Fruit fly (Drosophila melanogaster): ENCODE results near the gene CG2983.

Gene CG2983

DNA sequence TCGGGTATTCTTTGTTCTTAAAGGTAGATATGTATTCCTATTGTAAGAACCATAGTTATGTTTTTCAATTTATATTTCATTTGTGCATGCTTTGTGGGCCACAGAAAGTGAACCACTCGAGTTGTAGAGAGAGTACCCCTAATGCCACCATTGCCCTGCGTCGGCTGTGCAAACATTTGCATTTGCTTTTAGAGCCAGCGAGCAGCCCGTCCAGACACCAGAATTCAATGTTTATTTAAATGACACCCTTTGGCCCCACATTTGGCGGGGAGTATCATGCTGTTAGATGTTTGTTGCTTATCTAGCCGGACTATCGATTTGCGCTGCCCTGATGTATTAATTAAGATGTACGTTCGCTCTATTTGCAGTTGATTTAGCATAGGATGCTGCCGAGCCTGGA, 17.2 kb downstream of the CG2983 start:
- TF ChIP-seq otp (GFP tag; IDR thresholded peaks at IDR 0.05) (peak; percentile 66; the same call in 1 of the 3 replicates), E2f2 (GFP tag; IDR thresholded peaks at IDR 0.05) (0 out of 2 replicates have a peak, but pooled peaks have one; percentile 10), CG12659 (GFP tag; optimal IDR thresholded peaks at IDR 0.05) (peak; percentile 24), YL-1 (GFP tag; optimal IDR thresholded peaks at IDR 0.05) (no peak), CG6254 (GFP tag; optimal IDR thresholded peaks at IDR 0.05) (peak; percentile 22), CG3407 (GFP tag; optimal IDR thresholded peaks at IDR 0.05) (peak; percentile 20), hkb (optimal IDR thresholded peaks at IDR 0.05) (no peak), hkb (GFP tag; IDR thresholded peaks at IDR 0.05) (peak; percentile 50), onecut (GFP tag; IDR thresholded peaks at IDR 0.05) (peak; percentile 42; the same call in 1 of the 2 replicates), CG5180 (GFP tag; optimal IDR thresholded peaks at IDR 0.05) (peak; percentile 25), Asciz (GFP tag; optimal IDR thresholded peaks at IDR 0.05) (peak; percentile 50), CG1603 (tag; optimal IDR thresholded peaks at IDR 0.05) (peak; percentile 48), CG7839 (tag; optimal IDR thresholded peaks at IDR 0.05) (peak; percentile 2), mirr (GFP tag; optimal IDR thresholded peaks at IDR 0.05) (peak; percentile 14), CG15601 (tag; optimal IDR thresholded peaks at IDR 0.05) (peak; percentile 16), Awh (GFP tag; IDR thresholded peaks at IDR 0.05) (peak; percentile 24; the same call in 1 of the 2 replicates), odd (GFP tag; optimal IDR thresholded peaks at IDR 0.05) (peak; percentile 55), unpg (GFP tag; optimal IDR thresholded peaks at IDR 0.05) (peak; percentile 16), CG14014 (GFP tag; IDR thresholded peaks at IDR 0.05) (peak; percentile 11; the same call in 1 of the 2 replicates), CG33557 (GFP tag; optimal IDR thresholded peaks at IDR 0.05) (peak; percentile 21), CG10431 (GFP tag; optimal IDR thresholded peaks at IDR 0.05) (peak; percentile 29), Rfx (GFP tag; IDR thresholded peaks at IDR 0.05) (no peak), Sox100B (GFP tag; optimal IDR thresholded peaks at IDR 0.05) (peak; percentile 21), PHDP (tag; optimal IDR thresholded peaks at IDR 0.05) (peak; percentile 24), CG15696 (tag; optimal IDR thresholded peaks at IDR 0.05) (peak; percentile 2), HLH3B (GFP tag; IDR thresholded peaks at IDR 0.05) (peak; percentile 18; the same call in 1 of the 2 replicates), D (optimal IDR thresholded peaks at IDR 0.05) (no peak), D (GFP tag; optimal IDR thresholded peaks at IDR 0.05) (peak; percentile 4), CG10274 (GFP tag; optimal IDR thresholded peaks at IDR 0.05) (peak; percentile 15), CG17385 (GFP tag; optimal IDR thresholded peaks at IDR 0.05) (peak; percentile 28), CG3281 (GFP tag; optimal IDR thresholded peaks at IDR 0.05) (peak; percentile 14), Hand (GFP tag; optimal IDR thresholded peaks at IDR 0.05) (no peak), Dip3 (GFP tag; optimal IDR thresholded peaks at IDR 0.05) (no peak), Med (GFP tag) (peak; percentile 66), CG10654 (GFP tag; optimal IDR thresholded peaks at IDR 0.05) (peak; percentile 6), CG17186 (GFP tag; optimal IDR thresholded peaks at IDR 0.05) (peak; percentile 14), fd102C (GFP tag; optimal IDR thresholded peaks at IDR 0.05) (peak; percentile 14), HLHmδ (GFP tag; optimal IDR thresholded peaks at IDR 0.05) (peak; percentile 87), CG7987 (GFP tag; optimal IDR thresholded peaks at IDR 0.05) (peak; percentile 57), gcm (GFP tag; optimal IDR thresholded peaks at IDR 0.05) (peak; percentile 28), D19A (tag; optimal IDR thresholded peaks at IDR 0.05) (peak; percentile 34), CG13287 (GFP tag; IDR thresholded peaks at IDR 0.05; ENCODE audit: partially characterized antibody) (no peak), Meics (GFP tag; optimal IDR thresholded peaks at IDR 0.05) (peak; percentile 19), Xrp1 (GFP tag; IDR thresholded peaks at IDR 0.05) (peak; percentile 57), Fer1 (GFP tag; optimal IDR thresholded peaks at IDR 0.05) (peak; percentile 8), wek (GFP tag; optimal IDR thresholded peaks at IDR 0.05) (peak; percentile 90), vvl (GFP tag; IDR thresholded peaks at IDR 0.05) (peak; percentile 40; the same call in 1 of the 2 replicates), trh (GFP tag; optimal IDR thresholded peaks at IDR 0.05) (no peak), ftz-f1 (GFP tag; optimal IDR thresholded peaks at IDR 0.05) (no peak), ems (GFP tag; optimal IDR thresholded peaks at IDR 0.05) (no peak)

Data from whole organism, embryonic.